Worm (Caenorhabditis elegans): ENCODE measurements around the gene kcmf-1.

The kcmf-1 gene

DNA sequence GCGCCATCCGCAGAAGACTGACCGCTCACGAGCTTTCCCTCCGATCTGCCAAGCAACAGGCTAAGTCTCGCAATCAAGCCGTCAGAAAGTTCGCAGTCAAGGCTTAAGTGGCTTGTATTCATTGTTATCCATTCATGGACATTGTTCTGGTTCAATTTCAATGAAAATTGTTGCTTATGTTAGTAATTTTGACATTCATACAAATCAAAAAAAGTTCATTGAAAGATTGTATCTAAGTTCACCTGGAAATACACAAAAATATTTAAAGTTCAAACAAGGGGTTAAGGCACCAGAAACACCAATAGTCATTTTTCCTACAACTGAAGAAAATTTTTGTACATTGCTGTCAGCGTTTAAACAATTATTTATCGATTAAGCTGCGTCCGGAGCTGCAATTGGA, 26.3 kb downstream of the kcmf-1 start:
- TF ChIP-seq unc-86 (tag; optimal IDR thresholded peaks at IDR 0.05): no peak
- no peak for TF ChIP-seq odd-2 (tag; optimal IDR thresholded peaks at IDR 0.05)
- TF ChIP-seq ref-2 (tag; optimal IDR thresholded peaks at IDR 0.05): no peak
- TF ChIP-seq ceh-45 (GFP tag; IDR thresholded peaks at IDR 0.05): no peak
- no peak for TF ChIP-seq unc-42 (tag; optimal IDR thresholded peaks at IDR 0.05)
- TF ChIP-seq nfya-1 (tag; optimal IDR thresholded peaks at IDR 0.05): no peak
- no peak for TF ChIP-seq K09A11.1 (tag; optimal IDR thresholded peaks at IDR 0.05; ENCODE audit: insufficient read depth)
- no peak for TF ChIP-seq unc-3 (GFP tag; conservative IDR thresholded peaks at IDR 0.05)
- no peak for TF ChIP-seq unc-3 (tag; optimal IDR thresholded peaks at IDR 0.05)
- no peak for TF ChIP-seq pat-9 (tag; optimal IDR thresholded peaks at IDR 0.05)
- no peak for TF ChIP-seq gmeb-2 (tag; optimal IDR thresholded peaks at IDR 0.05)
- TF ChIP-seq pqm-1 (tag; optimal IDR thresholded peaks at IDR 0.05): no peak
- TF ChIP-seq hlh-8 (tag; optimal IDR thresholded peaks at IDR 0.05): no peak
- no peak for TF ChIP-seq K02D7.2 (tag; optimal IDR thresholded peaks at IDR 0.05)
- no peak for TF ChIP-seq pha-2 (tag; optimal IDR thresholded peaks at IDR 0.05)
- no peak for TF ChIP-seq zip-5 (tag; optimal IDR thresholded peaks at IDR 0.05)
- no peak for TF ChIP-seq pha-4 (tag; optimal IDR thresholded peaks at IDR 0.05)
- TF ChIP-seq ceh-24 (tag; optimal IDR thresholded peaks at IDR 0.05): no peak
- no peak for TF ChIP-seq ceh-34 (tag; optimal IDR thresholded peaks at IDR 0.05)
- TF ChIP-seq T23F11.4 (GFP tag; optimal IDR thresholded peaks at IDR 0.05): no peak

DNA sequence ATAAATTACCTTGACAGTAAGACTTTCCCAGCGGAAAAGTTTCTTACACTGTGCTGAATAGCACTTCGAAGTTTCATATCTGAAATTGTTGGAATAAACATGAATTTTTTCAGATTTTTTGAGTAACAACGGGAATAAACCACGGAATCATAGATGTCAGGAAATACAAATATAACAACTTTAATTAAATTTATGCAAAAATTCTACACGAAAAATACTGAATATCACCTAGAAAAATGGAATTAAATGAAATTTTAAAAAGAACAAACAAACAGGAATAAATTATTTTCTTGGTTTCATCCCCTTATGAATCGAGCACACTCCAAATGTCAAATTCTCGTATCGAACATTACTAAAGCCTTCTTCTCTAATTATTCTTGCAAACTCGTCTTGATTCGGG, 27.9 kb downstream of the kcmf-1 start, which contains the start of gene tag-307:
TSS of gene tag-307 (minus strand) at position 101 of the 400 bp plus-strand sequence.
- no peak for TF ChIP-seq ceh-2 (tag; optimal IDR thresholded peaks at IDR 0.05)
- TF ChIP-seq gmeb-2 (tag; optimal IDR thresholded peaks at IDR 0.05): no peak
- TF ChIP-seq F13H6.1 (tag; optimal IDR thresholded peaks at IDR 0.05): no peak
- TF ChIP-seq unc-42 (tag; optimal IDR thresholded peaks at IDR 0.05): no peak
- no peak for TF ChIP-seq mec-3 (tag; optimal IDR thresholded peaks at IDR 0.05; ENCODE audit: borderline replicate concordance)
- no peak for TF ChIP-seq ets-4 (tag; optimal IDR thresholded peaks at IDR 0.05)

DNA sequence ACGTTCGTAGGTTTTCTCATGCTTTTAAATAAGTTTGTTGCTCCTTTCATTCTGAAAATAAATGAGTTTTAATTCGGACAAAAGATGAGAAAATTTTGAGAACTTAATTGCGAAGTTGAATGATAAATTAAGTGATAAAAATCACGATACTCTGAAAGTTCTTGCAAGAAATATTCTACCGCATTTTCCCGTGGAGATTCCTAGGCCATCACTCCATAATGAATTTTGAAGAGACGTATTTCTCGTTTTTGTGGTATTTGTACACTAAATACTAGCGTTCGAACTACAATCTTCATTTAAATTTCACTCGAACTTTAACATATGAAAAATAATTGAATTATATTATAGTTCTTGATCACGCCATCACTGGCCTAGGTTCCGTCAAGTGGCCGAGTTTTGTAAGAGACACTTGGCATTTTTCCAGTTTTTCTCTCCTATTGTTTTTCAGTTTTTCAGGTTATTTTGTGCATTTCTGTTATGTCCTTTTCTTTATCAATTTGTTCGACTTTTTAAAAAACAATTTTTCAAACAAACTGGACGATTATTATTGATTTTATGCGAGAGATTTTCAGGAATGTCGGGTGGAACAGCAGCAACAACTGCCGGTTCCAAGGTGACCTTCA, 29.3 kb downstream of the kcmf-1 start, which contains the start of the genes coq-5 and ufm-1:
TSS of gene coq-5 (minus strand) at position 51 of the 623 bp plus-strand sequence.
TSS of gene ufm-1 (plus strand) at position 573 of the 623 bp plus-strand sequence.
- no peak for TF ChIP-seq syd-9 (tag; optimal IDR thresholded peaks at IDR 0.05)
- peak; percentile 1 for TF ChIP-seq hlh-8 (tag; optimal IDR thresholded peaks at IDR 0.05)
- TF ChIP-seq unc-42 (tag; optimal IDR thresholded peaks at IDR 0.05): peak; percentile 11
- TF ChIP-seq zip-5 (tag; optimal IDR thresholded peaks at IDR 0.05): peak; percentile 47
- peak; percentile 69 for TF ChIP-seq ceh-2 (tag; optimal IDR thresholded peaks at IDR 0.05)
- TF ChIP-seq npax-4 (tag; optimal IDR thresholded peaks at IDR 0.05): no peak
- no peak for TF ChIP-seq elt-4 (tag; optimal IDR thresholded peaks at IDR 0.05)
- no peak for TF ChIP-seq ceh-30 (tag; optimal IDR thresholded peaks at IDR 0.05)
- peak; percentile 77 for TF ChIP-seq ceh-31 (tag; optimal IDR thresholded peaks at IDR 0.05)
- peak; percentile 73 for TF ChIP-seq C08G9.2 (tag; optimal IDR thresholded peaks at IDR 0.05)
- peak; percentile 42 for TF ChIP-seq tbx-7 (tag; optimal IDR thresholded peaks at IDR 0.05)
- TF ChIP-seq tbx-2 (tag; optimal IDR thresholded peaks at IDR 0.05): peak; percentile 14
- peak; percentile 0 for TF ChIP-seq fax-1 (tag; optimal IDR thresholded peaks at IDR 0.05)
- peak; percentile 31 for TF ChIP-seq elt-2 (tag; optimal IDR thresholded peaks at IDR 0.05)
- no peak for TF ChIP-seq dve-1 (tag; optimal IDR thresholded peaks at IDR 0.05)
- no peak for TF ChIP-seq rnt-1 (tag; optimal IDR thresholded peaks at IDR 0.05)
- peak; percentile 14 for TF ChIP-seq ceh-14 (tag; optimal IDR thresholded peaks at IDR 0.05)
- peak; percentile 33 for TF ChIP-seq pqm-1 (tag; optimal IDR thresholded peaks at IDR 0.05)
- peak; percentile 49 for TF ChIP-seq ets-4 (tag; optimal IDR thresholded peaks at IDR 0.05)
